Worm (Caenorhabditis elegans): Measurements from ENCODE around the gene unc-62.

Gene unc-62

DNA sequence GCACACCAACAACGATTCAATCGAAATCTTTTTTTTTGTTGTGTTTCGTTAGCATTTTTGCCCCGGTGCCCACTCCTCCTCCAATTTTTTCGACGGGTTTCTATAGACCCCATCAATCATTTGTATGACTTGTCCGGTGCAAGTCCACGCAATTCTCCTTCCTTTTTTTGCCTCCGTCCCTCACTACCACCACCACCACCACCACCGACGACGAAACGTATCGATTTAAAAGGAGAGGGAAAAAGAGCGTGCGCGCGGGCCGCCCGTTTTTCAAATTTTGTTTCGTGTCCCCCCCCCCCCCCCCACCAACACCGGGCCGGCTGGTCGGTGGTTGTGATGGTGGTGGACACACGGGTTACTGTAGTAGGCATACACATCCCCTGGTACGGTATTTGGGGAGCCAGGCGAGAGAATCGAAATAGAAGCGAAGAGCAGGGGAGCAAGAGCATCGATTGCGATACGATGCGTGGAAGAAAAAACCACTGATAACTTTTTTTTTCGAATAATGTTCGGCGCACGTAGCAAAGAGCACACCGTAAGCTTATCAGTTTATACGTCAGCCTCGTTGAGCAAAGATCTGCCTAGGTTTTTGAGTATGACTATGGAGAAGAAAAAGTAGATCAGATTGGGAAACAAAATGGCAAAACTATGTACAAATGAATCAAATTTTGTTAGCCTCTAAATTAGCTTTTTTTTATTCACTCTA is 2.0 kb upstream of the unc-62 start:
- TF ChIP-seq mab-5 (tag; optimal IDR thresholded peaks at IDR 0.05): peak; percentile 86
- peak; percentile 1 for TF ChIP-seq F13H6.1 (tag; optimal IDR thresholded peaks at IDR 0.05)
- TF ChIP-seq unc-55 (GFP tag; optimal IDR thresholded peaks at IDR 0.05): peak; percentile 41
- no peak for TF ChIP-seq sma-9 (GFP tag; optimal IDR thresholded peaks at IDR 0.05)
- TF ChIP-seq sma-9 (tag; optimal IDR thresholded peaks at IDR 0.05): no peak

DNA sequence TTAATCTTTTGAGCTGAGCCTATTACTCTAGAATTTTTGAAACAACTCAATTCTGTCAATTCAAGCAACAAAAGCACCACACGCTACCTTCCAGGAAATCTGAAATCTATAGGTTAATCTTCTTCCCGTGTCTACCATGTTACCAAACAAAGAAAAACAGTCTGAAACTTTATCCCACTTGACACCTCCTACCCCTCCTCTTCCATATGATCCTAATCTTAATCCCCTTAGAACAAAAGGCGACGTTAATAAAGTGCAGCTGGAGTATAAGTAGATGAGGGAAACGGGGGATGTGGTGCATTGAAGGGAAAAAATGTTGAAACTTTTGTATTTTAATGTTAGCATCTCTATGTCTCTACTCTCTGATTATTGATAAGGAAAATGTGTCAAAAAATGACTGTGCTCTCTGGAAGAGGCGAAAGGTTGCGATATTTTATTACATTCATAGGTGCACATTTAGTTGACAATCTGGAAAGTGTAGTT is 1.1 kb upstream of the unc-62 start:
- no peak for TF ChIP-seq mdl-1 (tag; optimal IDR thresholded peaks at IDR 0.05)
- TF ChIP-seq fos-1 (tag; optimal IDR thresholded peaks at IDR 0.05): peak; percentile 28
- no peak for TF ChIP-seq gmeb-1 (tag; optimal IDR thresholded peaks at IDR 0.05)
- TF ChIP-seq egl-27 (tag; optimal IDR thresholded peaks at IDR 0.05): no peak

DNA sequence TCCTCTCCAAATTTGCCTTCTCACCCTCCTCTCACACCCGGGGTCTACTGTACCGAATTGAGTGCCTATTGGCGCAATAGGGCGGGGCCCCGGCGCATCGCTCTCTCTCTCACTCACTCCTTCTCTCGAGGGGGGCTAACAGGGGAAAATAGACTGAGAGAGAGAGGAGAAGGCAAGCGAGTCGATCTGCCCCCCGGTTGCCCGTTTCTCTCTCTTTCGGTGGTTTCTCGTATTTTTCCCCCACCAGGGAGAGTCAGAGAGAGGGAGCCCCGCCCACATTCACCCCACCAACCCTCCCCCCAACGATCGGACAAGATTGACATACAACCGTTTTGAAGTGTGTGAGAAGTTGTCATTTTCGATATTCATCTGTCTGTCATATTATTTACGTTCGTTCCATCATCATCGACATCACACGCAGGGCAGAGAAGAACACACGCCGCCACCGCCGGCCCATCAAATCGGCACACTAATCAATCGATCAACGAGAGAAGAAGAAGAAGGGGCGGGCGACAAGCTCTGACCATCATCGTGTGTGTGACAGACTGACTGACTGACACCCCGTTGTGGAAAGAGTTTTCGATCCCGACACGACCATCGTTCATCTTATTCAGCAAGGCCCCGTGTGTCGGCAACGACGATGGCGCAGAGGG is 2.0 kb downstream of the unc-62 start:
- TF ChIP-seq lin-11 (tag; optimal IDR thresholded peaks at IDR 0.05): no peak
- TF ChIP-seq nhr-11 (tag; optimal IDR thresholded peaks at IDR 0.05): no peak
- no peak for TF ChIP-seq fos-1 (tag; optimal IDR thresholded peaks at IDR 0.05)
- TF ChIP-seq ztf-4 (tag; optimal IDR thresholded peaks at IDR 0.05): no peak
- no peak for TF ChIP-seq gmeb-1 (tag; optimal IDR thresholded peaks at IDR 0.05)
- TF ChIP-seq alr-1 (tag; optimal IDR thresholded peaks at IDR 0.05): no peak
- TF ChIP-seq unc-39 (tag; optimal IDR thresholded peaks at IDR 0.05): no peak
- TF ChIP-seq sma-9 (GFP tag; optimal IDR thresholded peaks at IDR 0.05): no peak
- TF ChIP-seq sma-9 (tag; optimal IDR thresholded peaks at IDR 0.05): no peak
- peak; percentile 18 for TF ChIP-seq crh-2 (tag; optimal IDR thresholded peaks at IDR 0.05)
- TF ChIP-seq elt-1 (tag; optimal IDR thresholded peaks at IDR 0.05): no peak
- no peak for TF ChIP-seq lin-39 (tag; optimal IDR thresholded peaks at IDR 0.05)
- no peak for TF ChIP-seq nhr-6 (tag; optimal IDR thresholded peaks at IDR 0.05)
- no peak for TF ChIP-seq mab-5 (tag; optimal IDR thresholded peaks at IDR 0.05)
- TF ChIP-seq nhr-21 (tag; optimal IDR thresholded peaks at IDR 0.05): no peak
- no peak for TF ChIP-seq aly-2 (tag; optimal IDR thresholded peaks at IDR 0.05)
- TF ChIP-seq mdl-1 (tag; optimal IDR thresholded peaks at IDR 0.05): no peak
- TF ChIP-seq ceh-16 (tag; optimal IDR thresholded peaks at IDR 0.05): peak; percentile 56
- TF ChIP-seq unc-55 (GFP tag; optimal IDR thresholded peaks at IDR 0.05): peak; percentile 73
- TF ChIP-seq ZK546.5 (tag; optimal IDR thresholded peaks at IDR 0.05): no peak
- TF ChIP-seq nhr-23 (tag; optimal IDR thresholded peaks at IDR 0.05): peak; percentile 11
- TF ChIP-seq lsy-2 (tag; optimal IDR thresholded peaks at IDR 0.05): peak in 1 of 2 experiments; percentile 85
- peak; percentile 20 for TF ChIP-seq F13H6.1 (tag; optimal IDR thresholded peaks at IDR 0.05)
- peak; percentile 90 for TF ChIP-seq unc-62 (GFP tag; optimal IDR thresholded peaks at IDR 0.05)
- peak; percentile 47 for TF ChIP-seq nhr-25 (tag; optimal IDR thresholded peaks at IDR 0.05)
- TF ChIP-seq sma-3 (GFP tag; optimal IDR thresholded peaks at IDR 0.05): no peak
- TF ChIP-seq egl-27 (tag; optimal IDR thresholded peaks at IDR 0.05): no peak
- TF ChIP-seq nhr-77 (tag; optimal IDR thresholded peaks at IDR 0.05): no peak
- TF ChIP-seq sem-4 (tag; optimal IDR thresholded peaks at IDR 0.05): no peak
- no peak for TF ChIP-seq mbf-1 (tag; optimal IDR thresholded peaks at IDR 0.05)
- TF ChIP-seq ztf-1 (GFP tag; conservative IDR thresholded peaks at IDR 0.05): no peak
- no peak for TF ChIP-seq dmd-4 (tag; optimal IDR thresholded peaks at IDR 0.05)
- no peak for TF ChIP-seq nhr-12 (tag; optimal IDR thresholded peaks at IDR 0.05)
- TF ChIP-seq blmp-1 (tag; optimal IDR thresholded peaks at IDR 0.05; ENCODE audit: insufficient read depth): no peak
- TF ChIP-seq skn-1 (tag; optimal IDR thresholded peaks at IDR 0.05): no peak
- TF ChIP-seq Y55F3AM.14 (GFP tag; optimal IDR thresholded peaks at IDR 0.05): peak; percentile 51
- no peak for TF ChIP-seq ama-1 (optimal IDR thresholded peaks at IDR 0.05)
- TF ChIP-seq peb-1 (tag; optimal IDR thresholded peaks at IDR 0.05): no peak
- peak; percentile 34 for TF ChIP-seq C34F6.9 (tag; optimal IDR thresholded peaks at IDR 0.05)
- TF ChIP-seq ceh-82 (tag; optimal IDR thresholded peaks at IDR 0.05): no peak
- TF ChIP-seq ztf-11 (tag; optimal IDR thresholded peaks at IDR 0.05): no peak
- peak; percentile 37 for TF ChIP-seq nhr-129 (tag; optimal IDR thresholded peaks at IDR 0.05)
- no peak for TF ChIP-seq zag-1 (tag; optimal IDR thresholded peaks at IDR 0.05)
- TF ChIP-seq R02D3.7 (tag; optimal IDR thresholded peaks at IDR 0.05): no peak
- no peak for TF ChIP-seq snpc-4 (tag; optimal IDR thresholded peaks at IDR 0.05)
- no peak for TF ChIP-seq nhr-237 (tag; optimal IDR thresholded peaks at IDR 0.05)
- peak; percentile 55 for TF ChIP-seq lin-13 (GFP tag; optimal IDR thresholded peaks at IDR 0.05)
- TF ChIP-seq elt-3 (tag; optimal IDR thresholded peaks at IDR 0.05): no peak

Measured in whole organism, L2 larva.